Worm (Caenorhabditis elegans): ENCODE data around the gene F36H9.4.

DNA sequence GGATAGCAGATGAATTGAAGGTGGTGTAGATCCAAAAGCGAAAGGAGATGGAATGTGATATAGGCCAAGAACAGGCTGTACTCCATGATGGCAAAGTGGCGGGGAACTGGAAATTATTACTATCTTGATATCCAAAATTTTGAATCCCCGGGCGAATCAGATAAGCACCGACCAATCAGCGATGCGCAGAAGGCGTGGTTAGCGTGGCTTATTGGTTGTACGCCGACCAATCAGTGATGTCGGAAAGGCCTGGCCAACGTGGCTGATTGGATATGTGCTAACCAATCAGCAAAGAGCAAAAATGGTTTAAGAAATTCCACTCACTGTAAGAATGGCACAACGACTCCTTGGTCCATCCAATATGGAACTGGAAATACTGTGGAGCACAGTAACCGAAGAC lies 958 bp upstream of the F36H9.4 start:
- TF ChIP-seq zip-5 (tag; optimal IDR thresholded peaks at IDR 0.05) (no peak), dmd-4 (tag; optimal IDR thresholded peaks at IDR 0.05; ENCODE audit: borderline replicate concordance) (no peak), elt-2 (tag; optimal IDR thresholded peaks at IDR 0.05) (no peak), K02D7.2 (tag; optimal IDR thresholded peaks at IDR 0.05) (no peak), syd-9 (tag; optimal IDR thresholded peaks at IDR 0.05) (no peak), ama-1 (optimal IDR thresholded peaks at IDR 0.05) (no peak), dve-1 (tag; optimal IDR thresholded peaks at IDR 0.05) (no peak), sox-4 (tag; optimal IDR thresholded peaks at IDR 0.05) (no peak), pros-1 (tag; optimal IDR thresholded peaks at IDR 0.05) (no peak), ceh-45 (GFP tag; IDR thresholded peaks at IDR 0.05) (no peak), rnt-1 (tag; optimal IDR thresholded peaks at IDR 0.05) (no peak)
